Fruit fly (Drosophila melanogaster) whole organism, prepupa: ENCODE results near the gene CG13385.

ENCODE experiments used
- CG10631 ChIP-seq: fragments of 200-800 bp; sonication (Bioruptor generic); optimal IDR thresholded peaks from 2 replicates; lab custom pipeline; 2016; ENCODE audit warnings: missing biosample characterization, missing genetic modification characterization
- CG10669 ChIP-seq: fragments of 200-800 bp; sonication (Bioruptor generic); optimal IDR thresholded peaks from 3 replicates; lab custom pipeline; 2018; ENCODE audit warnings: missing biosample characterization, mild to moderate bottlenecking, missing genetic modification characterization, moderate library complexity
- CG11294 ChIP-seq: fragments of 200-800 bp; sonication (Bioruptor generic); IDR thresholded peaks from 2 replicates; pipeline ENCODE4 v1.3.6; 2022; ENCODE audit warnings: missing biosample characterization, missing genetic modification characterization
- CG11762 ChIP-seq: fragments of 200-800 bp; sonication (Bioruptor generic); optimal IDR thresholded peaks from 3 replicates; lab custom pipeline; 2016; ENCODE audit warnings: missing biosample characterization, missing genetic modification characterization; ENCODE audit not compliant: insufficient read depth
- CG11902 ChIP-seq: fragments of 200-800 bp; sonication (Bioruptor generic); optimal IDR thresholded peaks from 3 replicates; lab custom pipeline; 2016; ENCODE audit warnings: missing biosample characterization, missing genetic modification characterization
- CG1621 ChIP-seq: fragments of 200-800 bp; sonication (Bioruptor generic); optimal IDR thresholded peaks from 3 replicates; lab custom pipeline; 2018; ENCODE audit warnings: missing biosample characterization, mild to moderate bottlenecking, missing genetic modification characterization
- CG16779 ChIP-seq: fragments of 200-800 bp; sonication (Bioruptor generic); optimal IDR thresholded peaks from 3 replicates; lab custom pipeline; 2017; ENCODE audit warnings: missing biosample characterization, mild to moderate bottlenecking, missing genetic modification characterization
- CG3032 ChIP-seq: fragments of 200-800 bp; optimal IDR thresholded peaks from 2 replicates; lab custom pipeline; 2019; ENCODE audit warnings: missing biosample characterization, mild to moderate bottlenecking, missing genetic modification characterization, moderate library complexity
- CG31627 ChIP-seq: fragments of 200-800 bp; sonication (Bioruptor generic); optimal IDR thresholded peaks from 3 replicates; lab custom pipeline; 2016; ENCODE audit warnings: missing biosample characterization, missing genetic modification characterization
- CG32006 ChIP-seq: fragments of 200-800 bp; sonication (Bioruptor generic); optimal IDR thresholded peaks from 3 replicates; lab custom pipeline; 2017; ENCODE audit warnings: missing biosample characterization, mild to moderate bottlenecking, missing genetic modification characterization
- CG34406 ChIP-seq: fragments of 200-800 bp; sonication (Bioruptor generic); optimal IDR thresholded peaks from 3 replicates; lab custom pipeline; 2016; ENCODE audit warnings: missing biosample characterization, missing genetic modification characterization
- CG4318 ChIP-seq: fragments of 200-800 bp; sonication (Bioruptor generic); optimal IDR thresholded peaks from 3 replicates; lab custom pipeline; 2017; ENCODE audit warnings: missing biosample characterization, mild to moderate bottlenecking, missing genetic modification characterization
- CG6276 ChIP-seq: fragments of 200-800 bp; sonication (Bioruptor generic); optimal IDR thresholded peaks from 2 replicates; lab custom pipeline; 2017; ENCODE audit warnings: missing biosample characterization, mild to moderate bottlenecking, missing genetic modification characterization
- CG6792 ChIP-seq: fragments of 200-800 bp; sonication (Bioruptor generic); optimal IDR thresholded peaks from 3 replicates; lab custom pipeline; 2016; ENCODE audit warnings: missing biosample characterization, missing genetic modification characterization
- CG6808 ChIP-seq: fragments of 200-800 bp; sonication (Bioruptor generic); optimal IDR thresholded peaks from 3 replicates; lab custom pipeline; 2017; ENCODE audit warnings: missing biosample characterization, missing genetic modification characterization, mild to moderate bottlenecking, moderate library complexity, missing genetic modification reagents
- CG6854 ChIP-seq: fragments of 200-800 bp; sonication (Bioruptor generic); optimal IDR thresholded peaks from 2 replicates; lab custom pipeline; 2017; ENCODE audit warnings: missing biosample characterization, mild to moderate bottlenecking, missing genetic modification characterization
- CG8119 ChIP-seq: fragments of 200-800 bp; sonication (Bioruptor generic); IDR thresholded peaks from 3 replicates; pipeline ENCODE4 v1.3.6; 2022; ENCODE audit warnings: missing biosample characterization, missing genetic modification characterization
- CG8319 ChIP-seq: fragments of 200-800 bp; sonication (Bioruptor generic); optimal IDR thresholded peaks from 3 replicates; lab custom pipeline; 2016; ENCODE audit warnings: missing biosample characterization, missing genetic modification characterization
- CG8632 ChIP-seq: fragments of 200-800 bp; sonication (Bioruptor generic); optimal IDR thresholded peaks from 3 replicates; lab custom pipeline; 2016; ENCODE audit warnings: missing biosample characterization, missing genetic modification characterization
- CG9139 ChIP-seq: fragments of 200-800 bp; sonication (Bioruptor generic); optimal IDR thresholded peaks from 3 replicates; lab custom pipeline; 2017; ENCODE audit warnings: missing biosample characterization, mild to moderate bottlenecking, missing genetic modification characterization
- Eip78C ChIP-seq: fragments of 200-800 bp; sonication (Bioruptor generic); peaks from one replicate; lab custom pipeline; 2016; ENCODE audit warnings: missing biosample characterization, missing genetic modification characterization
- Ets21C ChIP-seq: fragments of 200-800 bp; sonication (Bioruptor generic); optimal IDR thresholded peaks from 3 replicates; lab custom pipeline; 2016; ENCODE audit warnings: missing biosample characterization, missing genetic modification characterization
- Ets96B ChIP-seq: fragments of 200-800 bp; optimal IDR thresholded peaks from 2 replicates; lab custom pipeline; 2019; ENCODE audit warnings: missing biosample characterization, mild to moderate bottlenecking, missing genetic modification characterization, moderate library complexity
- Gug ChIP-seq: fragments of 200-800 bp; sonication (Bioruptor generic); IDR thresholded peaks from 2 replicates; pipeline ENCODE4 v1.3.6; 2022; ENCODE audit warnings: missing biosample characterization, missing genetic modification characterization
- Hr38 ChIP-seq: sonication (Bioruptor generic); optimal IDR thresholded peaks from 2 replicates; lab custom pipeline; 2016; ENCODE audit warnings: missing biosample characterization, missing genetic modification characterization
- Hr39 ChIP-seq: fragments of 200-800 bp; sonication (Bioruptor generic); optimal IDR thresholded peaks from 2 replicates; lab custom pipeline; 2016; ENCODE audit warnings: missing biosample characterization, missing genetic modification characterization
- Hr4 ChIP-seq: fragments of 200-800 bp; sonication (Bioruptor generic); optimal IDR thresholded peaks from 3 replicates; lab custom pipeline; 2016; ENCODE audit warnings: missing biosample characterization, missing genetic modification characterization
- Lpt ChIP-seq: fragments of 200-800 bp; sonication (Bioruptor generic); optimal IDR thresholded peaks from 3 replicates; lab custom pipeline; 2016; ENCODE audit warnings: missing biosample characterization, missing genetic modification characterization
- Met ChIP-seq: fragments of 200-800 bp; sonication (Bioruptor generic); optimal IDR thresholded peaks from 3 replicates; lab custom pipeline; 2016; ENCODE audit warnings: missing biosample characterization, missing genetic modification characterization
- OdsH ChIP-seq: fragments of 200-800 bp; sonication (Bioruptor generic); optimal IDR thresholded peaks from 3 replicates; lab custom pipeline; 2016; ENCODE audit warnings: missing biosample characterization, missing genetic modification characterization
- Smox ChIP-seq: fragments of 200-800 bp; sonication (Bioruptor generic); optimal IDR thresholded peaks from 3 replicates; lab custom pipeline; 2016; ENCODE audit warnings: missing biosample characterization, missing genetic modification characterization
- Sox102F ChIP-seq: fragments of 200-800 bp; sonication (Bioruptor generic); optimal IDR thresholded peaks from 2 replicates; lab custom pipeline; 2016; ENCODE audit warnings: missing biosample characterization, mild to moderate bottlenecking, missing genetic modification characterization
- achi ChIP-seq: fragments of 200-800 bp; sonication (Bioruptor generic); optimal IDR thresholded peaks from 3 replicates; lab custom pipeline; 2016; ENCODE audit warnings: missing biosample characterization, missing genetic modification characterization
- cyc ChIP-seq: fragments of 200-800 bp; sonication (Bioruptor generic); optimal IDR thresholded peaks from 3 replicates; lab custom pipeline; 2016; ENCODE audit warnings: missing biosample characterization, missing genetic modification characterization
- dac ChIP-seq: fragments of 200-800 bp; sonication (Bioruptor generic); optimal IDR thresholded peaks from 2 replicates; lab custom pipeline; 2017; ENCODE audit warnings: missing biosample characterization, mild to moderate bottlenecking, missing genetic modification characterization
- dsx ChIP-seq: fragments of 200-800 bp; optimal IDR thresholded peaks from 3 replicates; lab custom pipeline; 2019; ENCODE audit warnings: missing biosample characterization, mild to moderate bottlenecking, missing genetic modification characterization, moderate library complexity; ENCODE audit not compliant: poor library complexity, severe bottlenecking
- eg ChIP-seq: fragments of 200-800 bp; sonication (Bioruptor generic); IDR thresholded peaks from 3 replicates; pipeline ENCODE4 v1.3.6; 2022; ENCODE audit warnings: missing biosample characterization, missing genetic modification characterization
- esn ChIP-seq: fragments of 200-800 bp; sonication (Bioruptor generic); optimal IDR thresholded peaks from 2 replicates; lab custom pipeline; 2016; ENCODE audit warnings: missing biosample characterization, mild to moderate bottlenecking, missing genetic modification characterization, moderate library complexity
- fkh ChIP-seq: fragments of 200-800 bp; sonication (Bioruptor generic); optimal IDR thresholded peaks from 3 replicates; lab custom pipeline; 2017; ENCODE audit warnings: missing biosample characterization, mild to moderate bottlenecking, missing genetic modification characterization, moderate library complexity
- lz ChIP-seq: fragments of 200-800 bp; sonication (Bioruptor generic); optimal IDR thresholded peaks from 3 replicates; lab custom pipeline; 2016; ENCODE audit warnings: missing biosample characterization, missing genetic modification characterization
- net ChIP-seq: fragments of 200-800 bp; sonication (Bioruptor generic); optimal IDR thresholded peaks from 3 replicates; lab custom pipeline; 2016; ENCODE audit warnings: missing biosample characterization, missing genetic modification characterization
- pdm3 ChIP-seq: fragments of 200-800 bp; sonication (Bioruptor generic); optimal IDR thresholded peaks from 3 replicates; lab custom pipeline; 2016; ENCODE audit warnings: missing biosample characterization, missing genetic modification characterization
- salr ChIP-seq, 2 experiments: fragments of 200-800 bp; sonication (Bioruptor generic); optimal IDR thresholded peaks; 3 replicates each; lab custom pipeline; 2016 to 2018; ENCODE audit warnings: missing biosample characterization in 2 of 2, missing genetic modification characterization in 2 of 2, mild to moderate bottlenecking in 1 of 2
- spab ChIP-seq: fragments of 200-800 bp; sonication (Bioruptor generic); optimal IDR thresholded peaks from 2 replicates; lab custom pipeline; 2017; ENCODE audit warnings: missing biosample characterization, mild to moderate bottlenecking, missing genetic modification characterization, missing genetic modification reagents
- ss ChIP-seq, 2 experiments: fragments of 200-800 bp; sonication (Bioruptor generic); optimal IDR thresholded peaks; 2 replicates in 1 of 2; 3 replicates in 1 of 2; lab custom pipeline; 2017 to 2018; ENCODE audit warnings: mild to moderate bottlenecking in 2 of 2, missing biosample characterization in 2 of 2, missing genetic modification characterization in 2 of 2, moderate library complexity in 1 of 2
- svp ChIP-seq: fragments of 200-800 bp; sonication (Bioruptor generic); peaks from one replicate; lab custom pipeline; 2016; ENCODE audit warnings: missing biosample characterization, missing genetic modification characterization
- topi ChIP-seq: fragments of 200-800 bp; sonication (Bioruptor generic); optimal IDR thresholded peaks from 3 replicates; lab custom pipeline; 2016; ENCODE audit warnings: missing biosample characterization, missing genetic modification characterization
- vri ChIP-seq: fragments of 200-800 bp; sonication (Bioruptor generic); optimal IDR thresholded peaks from 3 replicates; lab custom pipeline; 2016; ENCODE audit warnings: missing biosample characterization, mild to moderate bottlenecking, missing genetic modification characterization

The CG13385 gene

DNA sequence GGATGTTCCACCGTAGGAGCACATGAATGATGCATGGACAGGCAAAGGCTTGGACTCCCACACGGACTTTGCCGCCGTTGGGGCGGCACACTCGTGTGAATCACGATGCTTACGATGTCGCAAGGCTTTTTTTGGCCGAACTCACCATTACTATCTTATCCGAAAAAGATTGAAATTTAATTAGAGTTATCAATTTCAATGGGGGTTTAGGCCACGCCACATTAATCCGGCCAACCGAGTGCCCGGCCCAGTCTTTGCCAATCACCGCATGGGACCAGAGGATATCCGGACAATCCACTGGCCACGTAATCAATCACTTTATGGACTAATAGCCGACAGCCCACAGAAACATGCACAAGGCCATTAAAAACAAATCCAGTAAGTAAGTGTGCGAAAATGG is 24.2 kb upstream of the CG13385 start:
- TF ChIP-seq vri (GFP tag; lab: Kevin White, UChicago) (peak; percentile 6), CG10669 (GFP tag; lab: Kevin White, UChicago) (no peak)
- TF ChIP-seq, all 60 proteins: peak for 1

DNA sequence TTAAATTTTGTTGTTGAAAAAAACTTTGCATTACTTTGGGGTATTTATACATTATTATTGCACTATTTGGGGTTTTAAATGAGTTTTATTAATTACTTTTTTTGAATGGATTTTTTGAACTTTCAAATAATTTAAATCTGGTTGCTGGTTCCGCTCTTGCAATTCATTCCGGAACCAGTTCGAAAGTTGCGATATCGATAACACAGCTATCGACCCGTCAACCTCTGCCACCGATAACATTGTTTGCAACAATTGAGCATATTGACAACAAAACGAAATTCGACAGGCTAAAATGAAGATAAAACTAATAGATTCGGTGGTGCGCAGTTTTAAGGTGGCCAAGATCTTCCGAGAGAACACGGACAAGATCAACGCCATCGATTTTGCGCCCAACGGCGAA is 22.2 kb upstream of the CG13385 start, which contains the start of gene Wdr82:
TSS of gene Wdr82 (plus strand) at position 227 of the 400 bp plus-strand sequence.
- peak; percentile 82 for TF ChIP-seq svp (GFP tag; lab: Kevin White, UChicago)
- TF ChIP-seq Eip78C (GFP tag; lab: Kevin White, UChicago): peak; percentile 3
- TF ChIP-seq dsx (GFP tag; lab: Kevin White, UChicago): peak; percentile 70
- TF ChIP-seq dac: no peak

DNA sequence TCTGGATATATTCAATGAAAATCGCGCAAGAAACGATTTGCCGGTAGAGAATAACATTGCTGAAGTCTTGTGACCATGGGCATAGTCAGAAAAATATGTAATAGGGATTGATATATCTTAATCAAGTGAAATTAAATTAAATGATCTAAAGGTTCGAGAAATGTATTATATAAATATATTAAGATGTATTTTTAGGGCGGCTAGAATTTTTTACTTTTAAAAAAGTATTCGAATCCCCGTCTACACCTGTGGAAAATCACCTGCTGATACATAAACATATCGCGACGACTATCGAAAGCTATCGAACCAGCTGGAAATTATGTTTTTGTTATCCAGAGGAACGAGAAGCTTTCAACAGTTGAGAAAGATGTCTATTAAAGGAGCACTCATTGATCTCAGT is 19.7 kb upstream of the CG13385 start, which contains the start of the genes CG13390 and CG17294:
TSS of gene CG13390 (minus strand) at position 81 of the 400 bp plus-strand sequence.
TSS of gene CG17294 (plus strand) at position 319 of the 400 bp plus-strand sequence.
- TF ChIP-seq CG4318: peak; percentile 98
- TF ChIP-seq CG6792 (GFP tag; lab: Kevin White, UChicago): peak; percentile 99
- TF ChIP-seq spab (GFP tag; lab: Kevin White, UChicago): peak; percentile 99
- TF ChIP-seq CG8319 (GFP tag; lab: Kevin White, UChicago): peak; percentile 99
- peak; percentile 98 for TF ChIP-seq lz
- peak; percentile 100 for TF ChIP-seq CG8119 (GFP tag; lab: Robert Waterston, UW)
- peak; percentile 99 for TF ChIP-seq Gug
- peak; percentile 99 for TF ChIP-seq CG6854
- peak; percentile 100 for TF ChIP-seq Eip78C (GFP tag; lab: Kevin White, UChicago)
- TF ChIP-seq topi (GFP tag; lab: Kevin White, UChicago): peak; percentile 99
- TF ChIP-seq CG6808 (GFP tag; lab: Kevin White, UChicago): peak; percentile 99
- TF ChIP-seq Ets96B (tag; lab: Kevin White, UChicago): peak; percentile 99
- TF ChIP-seq CG11762 (GFP tag; lab: Kevin White, UChicago): peak; percentile 99
- TF ChIP-seq cyc (GFP tag; lab: Kevin White, UChicago): peak; percentile 99
- peak; percentile 99 for TF ChIP-seq esn (GFP tag; lab: Kevin White, UChicago)
- peak; percentile 97 to 99 for TF ChIP-seq salr (GFP tag; optimal IDR thresholded peaks at IDR 0.05; lab: Kevin White, UChicago)
- peak; percentile 99 for TF ChIP-seq OdsH
- peak; percentile 98 for TF ChIP-seq CG31627 (GFP tag; lab: Kevin White, UChicago)
- TF ChIP-seq CG11294: peak; percentile 99
- peak; percentile 99 for TF ChIP-seq Sox102F (GFP tag; lab: Kevin White, UChicago)
- TF ChIP-seq Smox (GFP tag; lab: Kevin White, UChicago): peak; percentile 99
- TF ChIP-seq CG6276 (GFP tag; lab: Kevin White, UChicago): peak; percentile 99
- TF ChIP-seq CG9139 (GFP tag; lab: Kevin White, UChicago): peak; percentile 99
- peak; percentile 100 for TF ChIP-seq CG3032
- peak; percentile 96 for TF ChIP-seq Ets21C (GFP tag; lab: Kevin White, UChicago)
- peak; percentile 98 for TF ChIP-seq CG1621
- peak; percentile 100 for TF ChIP-seq CG8632
- peak; percentile 99 for TF ChIP-seq pdm3 (GFP tag; lab: Kevin White, UChicago)
- peak; percentile 99 for TF ChIP-seq Hr4 (GFP tag; lab: Kevin White, UChicago)
- peak; percentile 99 for TF ChIP-seq achi (GFP tag; lab: Kevin White, UChicago)
- TF ChIP-seq CG11902: peak; percentile 99
- TF ChIP-seq CG16779 (tag; lab: Kevin White, UChicago): peak; percentile 98
- peak; percentile 99 for TF ChIP-seq CG32006
- TF ChIP-seq fkh (GFP tag; lab: Kevin White, UChicago): peak; percentile 95
- TF ChIP-seq ss (GFP tag; optimal IDR thresholded peaks at IDR 0.05; lab: Kevin White, UChicago): peak; percentile 99 to 100
- TF ChIP-seq dac: peak; percentile 97
- TF ChIP-seq Hr38 (GFP tag; lab: Kevin White, UChicago): peak; percentile 45
- peak; percentile 97 for TF ChIP-seq Hr39
- peak; percentile 99 for TF ChIP-seq CG34406 (GFP tag; lab: Kevin White, UChicago)
- peak; percentile 100 for TF ChIP-seq eg (GFP tag; lab: Robert Waterston, UW)
- TF ChIP-seq CG10631 (GFP tag; lab: Kevin White, UChicago): peak; percentile 100
- TF ChIP-seq Lpt (GFP tag; lab: Kevin White, UChicago): peak; percentile 99
- peak; percentile 99 for TF ChIP-seq Met
- TF ChIP-seq net: peak; percentile 99
